Fruit fly (Drosophila melanogaster): Measurements from ENCODE around the gene CG34426.
A peak's percentile ranks its signal among the peaks of the same experiment; 100 is the strongest.

Gene CG34426

dm6 chr3L:8767876-8768275 lies 34.4 kb upstream of the CG34426 start (continued):
- TF ChIP-seq CG12744 (GFP tag; optimal IDR thresholded peaks at IDR 0.05) (peak; percentile 14), gsb (GFP tag; IDR thresholded peaks at IDR 0.05) (peak; percentile 17; the same call in 1 of the 2 replicates), CG4617 (GFP tag; optimal IDR thresholded peaks at IDR 0.05; ENCODE audit: borderline replicate concordance) (no peak), Sry-δ (GFP tag; optimal IDR thresholded peaks at IDR 0.05) (peak; percentile 15), CG9876 (GFP tag; optimal IDR thresholded peaks at IDR 0.05) (no peak), cwo (GFP tag; optimal IDR thresholded peaks at IDR 0.05) (peak; percentile 58), scrt (GFP tag; optimal IDR thresholded peaks at IDR 0.05) (peak; percentile 28), bigmax (GFP tag; optimal IDR thresholded peaks at IDR 0.05) (no peak), CHES-1-like (GFP tag; optimal IDR thresholded peaks at IDR 0.05) (peak; percentile 60), Hand (GFP tag; optimal IDR thresholded peaks at IDR 0.05) (peak; percentile 39), CG15011 (GFP tag; optimal IDR thresholded peaks at IDR 0.05) (peak; percentile 7), gcm (GFP tag; optimal IDR thresholded peaks at IDR 0.05) (no peak), CG3163 (GFP tag; optimal IDR thresholded peaks at IDR 0.05) (no peak), CG30403 (GFP tag; optimal IDR thresholded peaks at IDR 0.05) (peak; percentile 69), CG10274 (GFP tag; optimal IDR thresholded peaks at IDR 0.05) (peak; percentile 31), CG14710 (tag; optimal IDR thresholded peaks at IDR 0.05) (no peak), CG11695 (GFP tag; IDR thresholded peaks at IDR 0.05) (peak; percentile 55; the same call in 1 of the 3 replicates), GATAe (GFP tag; conservative IDR thresholded peaks at IDR 0.05) (0 out of 2 replicates have a peak, but pooled peaks have one; percentile 27), CG9817 (tag; optimal IDR thresholded peaks at IDR 0.05) (peak; percentile 23), Myb (GFP tag; optimal IDR thresholded peaks at IDR 0.05) (peak; percentile 52), NC2α (GFP tag; optimal IDR thresholded peaks at IDR 0.05) (no peak), ind (GFP tag; optimal IDR thresholded peaks at IDR 0.05) (peak; percentile 37), vnd (GFP tag; IDR thresholded peaks at IDR 0.05; ENCODE audit: partially characterized antibody) (no peak), chif (GFP tag; optimal IDR thresholded peaks at IDR 0.05) (peak in 1 of 2 experiments; percentile 11), CG9215 (GFP tag; IDR thresholded peaks at IDR 0.05) (peak; percentile 62), fu2 (GFP tag; optimal IDR thresholded peaks at IDR 0.05) (peak; percentile 46), Usf (GFP tag; optimal IDR thresholded peaks at IDR 0.05) (peak; percentile 27), pzg (GFP tag; optimal IDR thresholded peaks at IDR 0.05) (no peak), Dip2 (GFP tag; IDR thresholded peaks at IDR 0.05) (no peak), toy (GFP tag; IDR thresholded peaks at IDR 0.05) (no peak), CG4820 (GFP tag; optimal IDR thresholded peaks at IDR 0.05) (peak; percentile 17), Fer3 (tag; optimal IDR thresholded peaks at IDR 0.05) (peak; percentile 35), Ravus (GFP tag; IDR thresholded peaks at IDR 0.05) (no peak), Dad (GFP tag; optimal IDR thresholded peaks at IDR 0.05) (peak; percentile 11), CG2116 (GFP tag; optimal IDR thresholded peaks at IDR 0.05) (no peak)

dm6 chr3L:8770616-8771229 lies 31.5 kb upstream of the CG34426 start:
- no peak for TF ChIP-seq CG31224 (GFP tag; IDR thresholded peaks at IDR 0.05)
- no peak for TF ChIP-seq CG10366 (GFP tag; IDR thresholded peaks at IDR 0.05)
- no peak for TF ChIP-seq salm (tag; optimal IDR thresholded peaks at IDR 0.05)
- peak; percentile 21 for TF ChIP-seq fd64A (GFP tag; optimal IDR thresholded peaks at IDR 0.05)
- no peak for TF ChIP-seq tll (GFP tag; optimal IDR thresholded peaks at IDR 0.05)
- peak; percentile 88 for TF ChIP-seq Awh (GFP tag; IDR thresholded peaks at IDR 0.05)
- TF ChIP-seq pzg (GFP tag; optimal IDR thresholded peaks at IDR 0.05), result no peak
- no peak for TF ChIP-seq CG4820 (GFP tag; optimal IDR thresholded peaks at IDR 0.05)
- no peak for TF ChIP-seq CG4424 (GFP tag; optimal IDR thresholded peaks at IDR 0.05)
- TF ChIP-seq Rfx (GFP tag; IDR thresholded peaks at IDR 0.05), result peak; percentile 17; the same call in 1 of the 2 replicates
- TF ChIP-seq gsb-n (tag; optimal IDR thresholded peaks at IDR 0.05), result peak; percentile 70
- TF ChIP-seq hb (GFP tag; IDR thresholded peaks at IDR 0.05; ENCODE audit: partially characterized antibody), result no peak
- no peak for TF ChIP-seq CG13775 (GFP tag; optimal IDR thresholded peaks at IDR 0.05)
- no peak for TF ChIP-seq Chrac-16 (GFP tag; optimal IDR thresholded peaks at IDR 0.05)
- peak; percentile 1 for TF ChIP-seq odd (GFP tag; optimal IDR thresholded peaks at IDR 0.05)
- no peak for TF ChIP-seq CG9215 (GFP tag; IDR thresholded peaks at IDR 0.05)
- TF ChIP-seq oc (tag; optimal IDR thresholded peaks at IDR 0.05), result peak; percentile 87
- no peak for TF ChIP-seq Dref (GFP tag; IDR thresholded peaks at IDR 0.05)
- no peak for TF ChIP-seq Sry-δ (GFP tag; optimal IDR thresholded peaks at IDR 0.05)
- TF ChIP-seq nmo (GFP tag; optimal IDR thresholded peaks at IDR 0.05), result no peak

Data from whole organism, embryonic.